Fruit fly (Drosophila melanogaster) whole organism, embryonic: ENCODE results near the gene raptor.

Experiments used
- Bgb ChIP-seq: fragments of 200-800 bp; sonication (Bioruptor generic); IDR thresholded peaks from 2 replicates; pipeline ENCODE4 v1.3.6; 2022; ENCODE audit warnings: missing biosample characterization, missing genetic modification characterization; ENCODE audit not compliant: partially characterized antibody
- CG1024 ChIP-seq: fragments of 200-800 bp; sonication (Bioruptor generic); IDR thresholded peaks from 2 replicates; pipeline ENCODE4 v1.3.6; 2022; ENCODE audit warnings: missing biosample characterization, missing genetic modification characterization
- CG10431 ChIP-seq: fragments of 200-800 bp; sonication (Bioruptor generic); optimal IDR thresholded peaks from 3 replicates; lab custom pipeline; 2018; ENCODE audit warnings: missing biosample characterization, mild to moderate bottlenecking, missing genetic modification characterization
- CG10979 ChIP-seq: fragments of 200-800 bp; sonication (Bioruptor generic); optimal IDR thresholded peaks from 2 replicates; lab custom pipeline; 2018; ENCODE audit warnings: missing biosample characterization, mild to moderate bottlenecking, missing genetic modification characterization, moderate library complexity
- CG12391 ChIP-seq: fragments of 200-800 bp; sonication (Bioruptor generic); optimal IDR thresholded peaks from 3 replicates; lab custom pipeline; 2018; ENCODE audit warnings: missing biosample characterization, mild to moderate bottlenecking, missing genetic modification characterization, moderate library complexity
- CG12769 ChIP-seq: fragments of 200-800 bp; sonication (Bioruptor generic); optimal IDR thresholded peaks from 2 replicates; lab custom pipeline; 2019; ENCODE audit warnings: missing biosample characterization, mild to moderate bottlenecking, missing genetic modification characterization, moderate library complexity
- CG13123 ChIP-seq: fragments of 200-800 bp; sonication (Bioruptor generic); optimal IDR thresholded peaks from 2 replicates; lab custom pipeline; 2016; ENCODE audit warnings: missing biosample characterization, missing genetic modification characterization
- CG15011 ChIP-seq: fragments of 200-800 bp; sonication (Bioruptor generic); optimal IDR thresholded peaks from 3 replicates; lab custom pipeline; 2018; ENCODE audit warnings: missing biosample characterization, mild to moderate bottlenecking, missing genetic modification characterization
- CG15514 ChIP-seq: fragments of 200-800 bp; sonication (Bioruptor generic); optimal IDR thresholded peaks from 3 replicates; lab custom pipeline; 2017; ENCODE audit warnings: missing biosample characterization, missing genetic modification characterization, mild to moderate bottlenecking, moderate library complexity, missing genetic modification reagents
- CG16863 ChIP-seq: fragments of 200-800 bp; sonication (Bioruptor generic); optimal IDR thresholded peaks from 3 replicates; lab custom pipeline; 2016; ENCODE audit warnings: missing biosample characterization, missing genetic modification characterization
- CG17359 ChIP-seq: fragments of 200-800 bp; sonication (Bioruptor generic); optimal IDR thresholded peaks from 3 replicates; lab custom pipeline; 2018; ENCODE audit warnings: missing biosample characterization, mild to moderate bottlenecking, missing genetic modification characterization, moderate library complexity
- CG17361 ChIP-seq: fragments of 200-800 bp; sonication (Bioruptor generic); IDR thresholded peaks from 3 replicates; pipeline ENCODE4 v1.3.6; 2022; ENCODE audit warnings: missing biosample characterization, missing genetic modification characterization
- CG1792 ChIP-seq: fragments of 200-800 bp; sonication (Bioruptor generic); optimal IDR thresholded peaks from 2 replicates; lab custom pipeline; 2016; ENCODE audit warnings: missing biosample characterization, missing genetic modification characterization
- CG2678 ChIP-seq: fragments of 200-800 bp; sonication (Bioruptor generic); optimal IDR thresholded peaks from 3 replicates; lab custom pipeline; 2019; ENCODE audit warnings: missing biosample characterization, mild to moderate bottlenecking, missing genetic modification characterization, moderate library complexity
- CG5953 ChIP-seq: fragments of 200-800 bp; sonication (Bioruptor generic); IDR thresholded peaks from 2 replicates; pipeline ENCODE4 v1.3.6; 2022; ENCODE audit warnings: missing biosample characterization, missing genetic modification characterization
- CG7357 ChIP-seq: fragments of 200-800 bp; sonication (Bioruptor generic); IDR thresholded peaks from 3 replicates; pipeline ENCODE4 v1.3.6; 2022; ENCODE audit warnings: missing biosample characterization, missing genetic modification characterization
- CG7928 ChIP-seq: fragments of 200-800 bp; sonication (Bioruptor generic); optimal IDR thresholded peaks from 2 replicates; lab custom pipeline; 2017; ENCODE audit warnings: missing biosample characterization, mild to moderate bottlenecking, missing genetic modification characterization
- GATAe ChIP-seq: fragments of 200-800 bp; sonication (Bioruptor generic); conservative IDR thresholded peaks from 2 replicates; pipeline ENCODE4 v1.3.6; 2022; ENCODE audit warnings: missing biosample characterization, missing genetic modification characterization
- HLH4C ChIP-seq: fragments of 200-800 bp; sonication (Bioruptor generic); IDR thresholded peaks from 3 replicates; pipeline ENCODE4 v1.3.6; 2022; ENCODE audit warnings: missing biosample characterization, missing genetic modification characterization; ENCODE audit not compliant: partially characterized antibody
- HLH54F ChIP-seq: fragments of 200-800 bp; sonication (Bioruptor generic); optimal IDR thresholded peaks from 3 replicates; lab custom pipeline; 2016; ENCODE audit warnings: missing biosample characterization, missing genetic modification characterization
- Hr3 ChIP-seq: fragments of 200-800 bp; sonication (Bioruptor generic); optimal IDR thresholded peaks from 3 replicates; lab custom pipeline; 2016; ENCODE audit warnings: missing biosample characterization, missing genetic modification characterization
- Hr39 ChIP-seq: fragments of >200 bp; optimal IDR thresholded peaks from 2 replicates; lab custom pipeline; 2017
- Hr78 ChIP-seq, 2 experiments: fragments of 200-800 bp in 1 of 2; fragments of >200 bp in 1 of 2; sonication (Bioruptor generic) in 1 of 2; optimal IDR thresholded peaks; 2 replicates each; lab custom pipeline; 2017 to 2019; ENCODE audit warnings: missing biosample characterization in 2 of 2, missing genetic modification characterization in 2 of 2, mild to moderate bottlenecking in 1 of 2, moderate library complexity in 1 of 2
- Hsf ChIP-seq: fragments of 200-800 bp; sonication (Bioruptor generic); optimal IDR thresholded peaks from 3 replicates; lab custom pipeline; 2016; ENCODE audit warnings: missing biosample characterization, missing genetic modification characterization
- Nf-YA ChIP-seq: fragments of 200-800 bp; sonication (Bioruptor generic); IDR thresholded peaks from 2 replicates; pipeline ENCODE4 v1.3.6; 2022; ENCODE audit warnings: missing biosample characterization, missing genetic modification characterization
- Nf-YC ChIP-seq: fragments of 200-800 bp; optimal IDR thresholded peaks from 3 replicates; lab custom pipeline; 2019; ENCODE audit warnings: missing biosample characterization, mild to moderate bottlenecking, missing genetic modification characterization, moderate library complexity
- Oaz ChIP-seq: fragments of 200-800 bp; sonication (Bioruptor generic); IDR thresholded peaks from 2 replicates; pipeline ENCODE4 v1.3.6; 2022; ENCODE audit warnings: missing biosample characterization, missing genetic modification characterization
- PHDP ChIP-seq: fragments of 200-800 bp; sonication (Bioruptor generic); optimal IDR thresholded peaks from 3 replicates; lab custom pipeline; 2018; ENCODE audit warnings: missing biosample characterization, mild to moderate bottlenecking, missing genetic modification characterization, moderate library complexity
- Ssrp ChIP-seq: fragments of 200-800 bp; sonication (Bioruptor generic); optimal IDR thresholded peaks from 2 replicates; lab custom pipeline; 2018; ENCODE audit warnings: missing biosample characterization, mild to moderate bottlenecking, missing genetic modification characterization, moderate library complexity
- Usf ChIP-seq: fragments of 200-800 bp; sonication (Bioruptor generic); optimal IDR thresholded peaks from 2 replicates; lab custom pipeline; 2017; ENCODE audit warnings: missing genotype, missing biosample characterization, missing genetic modification characterization
- Xrp1 ChIP-seq: fragments of 200-800 bp; sonication (Bioruptor generic); IDR thresholded peaks from 2 replicates; pipeline ENCODE4 v1.3.6; 2022; ENCODE audit warnings: missing biosample characterization, missing genetic modification characterization
- dan ChIP-seq: fragments of 200-800 bp; sonication (Bioruptor generic); IDR thresholded peaks from 2 replicates; pipeline ENCODE4 v1.3.6; 2022; ENCODE audit warnings: missing biosample characterization, missing genetic modification characterization
- dati ChIP-seq: fragments of 200-800 bp; sonication (Bioruptor generic); IDR thresholded peaks from 2 replicates; pipeline ENCODE4 v1.3.6; 2022; ENCODE audit warnings: missing biosample characterization, missing genetic modification characterization
- disco-r ChIP-seq: fragments of 200-800 bp; sonication (Bioruptor generic); optimal IDR thresholded peaks from 2 replicates; lab custom pipeline; 2016; ENCODE audit warnings: missing biosample characterization, missing genetic modification characterization
- dmrt99B ChIP-seq: fragments of 200-800 bp; sonication (Bioruptor generic); optimal IDR thresholded peaks from 2 replicates; lab custom pipeline; 2018; ENCODE audit warnings: missing biosample characterization, mild to moderate bottlenecking, missing genetic modification characterization, moderate library complexity
- exex ChIP-seq: fragments of 200-800 bp; sonication (Bioruptor generic); optimal IDR thresholded peaks from 4 replicates; lab custom pipeline; 2018; ENCODE audit warnings: missing biosample characterization, mild to moderate bottlenecking, missing genetic modification characterization, moderate library complexity
- fd96Cb ChIP-seq: fragments of 200-800 bp; sonication (Bioruptor generic); optimal IDR thresholded peaks from 2 replicates; lab custom pipeline; 2018; ENCODE audit warnings: missing biosample characterization, mild to moderate bottlenecking, missing genetic modification characterization, moderate library complexity
- grau ChIP-seq: fragments of 200-800 bp; optimal IDR thresholded peaks from 3 replicates; lab custom pipeline; 2019; ENCODE audit warnings: missing biosample characterization, mild to moderate bottlenecking, missing genetic modification characterization, moderate library complexity
- insv ChIP-seq, 2 experiments: fragments of 200-800 bp; sonication (Bioruptor generic); optimal IDR thresholded peaks; 3 replicates each; lab custom pipeline; 2016 to 2018; ENCODE audit warnings: missing biosample characterization in 2 of 2, missing genetic modification characterization in 2 of 2
- jumu ChIP-seq: fragments of 200-800 bp; sonication (Bioruptor generic); optimal IDR thresholded peaks from 3 replicates; lab custom pipeline; 2016; ENCODE audit warnings: missing biosample characterization, missing genetic modification characterization
- kni ChIP-seq: fragments of 200-800 bp; sonication (Bioruptor generic); optimal IDR thresholded peaks from 3 replicates; lab custom pipeline; 2017; ENCODE audit warnings: mild to moderate bottlenecking, missing biosample characterization, missing genetic modification reagents, missing genetic modification characterization
- nmo ChIP-seq: fragments of 200-800 bp; sonication (Bioruptor generic); optimal IDR thresholded peaks from 2 replicates; lab custom pipeline; 2018; ENCODE audit warnings: missing biosample characterization, mild to moderate bottlenecking, missing genetic modification characterization, moderate library complexity
- sc ChIP-seq, 3 experiments: fragments of >200 bp in 2 of 3; fragments of 200-800 bp in 1 of 3; sonication (Bioruptor generic) in 1 of 3; optimal IDR thresholded peaks; 2 replicates in 2 of 3; 3 replicates in 1 of 3; lab custom pipeline; 2017; ENCODE audit warnings: mild to moderate bottlenecking in 1 of 3, missing biosample characterization in 1 of 3, missing genetic modification characterization in 1 of 3, missing genetic modification reagents in 1 of 3
- seq ChIP-seq: fragments of 200-800 bp; sonication (Bioruptor generic); IDR thresholded peaks from 2 replicates; pipeline ENCODE4 v1.3.6; 2022; ENCODE audit warnings: missing biosample characterization, missing genetic modification characterization
- sima ChIP-seq: fragments of 200-800 bp; sonication (Bioruptor generic); optimal IDR thresholded peaks from 2 replicates; lab custom pipeline; 2016; ENCODE audit warnings: missing biosample characterization, missing genetic modification characterization
- slbo ChIP-seq: fragments of 200-800 bp; sonication (Bioruptor generic); IDR thresholded peaks from 2 replicates; pipeline ENCODE4 v1.3.6; 2022; ENCODE audit warnings: missing biosample characterization, missing genetic modification characterization
- so ChIP-seq: fragments of 200-800 bp; sonication (Bioruptor generic); IDR thresholded peaks from 3 replicates; pipeline ENCODE4 v1.3.6; 2022; ENCODE audit warnings: missing biosample characterization, missing genetic modification characterization
- tin ChIP-seq: fragments of 200-800 bp; sonication (Bioruptor generic); optimal IDR thresholded peaks from 3 replicates; lab custom pipeline; 2016; ENCODE audit warnings: missing biosample characterization, missing genetic modification characterization
- toy ChIP-seq: fragments of 200-800 bp; sonication (Bioruptor generic); IDR thresholded peaks from 2 replicates; pipeline ENCODE4 v1.3.6; 2022; ENCODE audit warnings: missing biosample characterization, missing genetic modification characterization
- trh ChIP-seq: fragments of 200-800 bp; sonication (Bioruptor generic); optimal IDR thresholded peaks from 2 replicates; lab custom pipeline; 2016; ENCODE audit warnings: missing biosample characterization, missing genetic modification characterization

The raptor gene

dm6 chrX:6097578-6097977 lies 7.6 kb upstream of the raptor start (continued):
- TF ChIP-seq Hsf (GFP tag; lab: Kevin White, UChicago) = peak; percentile 78
- TF ChIP-seq PHDP (tag; lab: Kevin White, UChicago) = peak; percentile 79
- TF ChIP-seq HLH54F (GFP tag; lab: Kevin White, UChicago) = peak; percentile 53
- TF ChIP-seq Xrp1 (GFP tag; lab: Robert Waterston, UW) = peak; percentile 92
- peak; percentile 38; the same call in 1 of the 2 replicates for TF ChIP-seq dan (GFP tag; lab: Robert Waterston, UW)
- no peak for TF ChIP-seq sc (optimal IDR thresholded peaks at IDR 0.05; lab: Kevin White, UChicago)
- peak; percentile 65 for TF ChIP-seq sc (GFP tag; optimal IDR thresholded peaks at IDR 0.05; lab: Kevin White, UChicago)
- peak; percentile 2 for TF ChIP-seq Nf-YC (tag; lab: Kevin White, UChicago)
- peak; percentile 85 for TF ChIP-seq GATAe (GFP tag; lab: Robert Waterston, UW)
- TF ChIP-seq CG7357 (GFP tag; lab: Robert Waterston, UW) = peak; percentile 74
- TF ChIP-seq slbo = peak; percentile 85
- peak; percentile 52 for TF ChIP-seq trh (GFP tag; lab: Kevin White, UChicago)
- TF ChIP-seq HLH4C = peak; percentile 9; the same call in 1 of the 3 replicates
- TF ChIP-seq CG7928 = no peak
- peak; percentile 17 for TF ChIP-seq exex (tag; lab: Kevin White, UChicago)
- TF ChIP-seq tin (GFP tag; lab: Kevin White, UChicago) = peak; percentile 78
- TF ChIP-seq Hr78 (GFP tag; optimal IDR thresholded peaks at IDR 0.05; lab: Kevin White, UChicago) = no peak
- peak; percentile 85 for TF ChIP-seq CG17359 (tag; lab: Kevin White, UChicago)
- peak; percentile 33 for TF ChIP-seq Usf (GFP tag; lab: Kevin White, UChicago)
- TF ChIP-seq toy (GFP tag; lab: Robert Waterston, UW) = peak; percentile 44; the same call in 1 of the 2 replicates
- peak; percentile 79 for TF ChIP-seq Oaz
- peak; percentile 72 for TF ChIP-seq Ssrp (tag; lab: Kevin White, UChicago)
- peak; percentile 44; the same call in 1 of the 2 replicates for TF ChIP-seq Bgb (GFP tag; lab: Robert Waterston, UW)
- peak; percentile 63 for TF ChIP-seq disco-r (GFP tag; lab: Kevin White, UChicago)
- TF ChIP-seq CG15011 (GFP tag; lab: Kevin White, UChicago) = peak; percentile 55
- peak; percentile 87 for TF ChIP-seq jumu
- no peak for TF ChIP-seq kni (GFP tag; lab: Kevin White, UChicago)
- peak; percentile 79 for TF ChIP-seq fd96Cb
- peak; percentile 66 for TF ChIP-seq seq (GFP tag; lab: Robert Waterston, UW)
- peak; percentile 67 for TF ChIP-seq CG15514 (GFP tag; lab: Kevin White, UChicago)
- peak; percentile 73 for TF ChIP-seq grau (tag; lab: Kevin White, UChicago)
- TF ChIP-seq CG5953 (GFP tag; lab: Robert Waterston, UW) = peak; percentile 79
- TF ChIP-seq CG12391 (tag; lab: Kevin White, UChicago) = peak; percentile 71
- no peak for TF ChIP-seq sima
- TF ChIP-seq CG10979 (tag; lab: Kevin White, UChicago) = peak; percentile 76
- TF ChIP-seq nmo (GFP tag; lab: Kevin White, UChicago) = peak; percentile 86
- peak; percentile 72 for TF ChIP-seq dati (GFP tag; lab: Robert Waterston, UW)
- peak; percentile 7 for TF ChIP-seq CG13123
- peak; percentile 59 for TF ChIP-seq Hr3 (GFP tag; lab: Kevin White, UChicago)
- peak; percentile 89 for TF ChIP-seq Nf-YA (GFP tag; lab: Robert Waterston, UW)
- no peak for TF ChIP-seq Hr39 (lab: Kevin White, UChicago)
- peak; percentile 81 for TF ChIP-seq CG2678
- TF ChIP-seq CG16863 (GFP tag; lab: Kevin White, UChicago) = peak; percentile 81
- peak; percentile 83 for TF ChIP-seq CG17361 (GFP tag; lab: Robert Waterston, UW)
- no peak for TF ChIP-seq insv (GFP tag; optimal IDR thresholded peaks at IDR 0.05; lab: Kevin White, UChicago)
- peak; percentile 61 for TF ChIP-seq CG1792
- TF ChIP-seq CG10431 (GFP tag; lab: Kevin White, UChicago) = no peak
- TF ChIP-seq dmrt99B (tag; lab: Kevin White, UChicago) = peak; percentile 88
- peak; percentile 87 for TF ChIP-seq so (GFP tag; lab: Robert Waterston, UW)
- TF ChIP-seq CG1024 (GFP tag; lab: Robert Waterston, UW) = peak; percentile 72
- peak; percentile 86 for TF ChIP-seq CG12769
